Worm (Caenorhabditis elegans): ENCODE data around the gene cnnm-2.

ce11 chrX:8786687-8787086 is 25.2 kb upstream of the cnnm-2 start:
- TF ChIP-seq arid-1 (GFP tag; conservative IDR thresholded peaks at IDR 0.05) (no peak), Y5F2A.4 (GFP tag; optimal IDR thresholded peaks at IDR 0.05) (no peak), F26F4.8 (GFP tag; conservative IDR thresholded peaks at IDR 0.05) (no peak)

All from whole organism, L4 larva.